In the genomic region with DNA sequence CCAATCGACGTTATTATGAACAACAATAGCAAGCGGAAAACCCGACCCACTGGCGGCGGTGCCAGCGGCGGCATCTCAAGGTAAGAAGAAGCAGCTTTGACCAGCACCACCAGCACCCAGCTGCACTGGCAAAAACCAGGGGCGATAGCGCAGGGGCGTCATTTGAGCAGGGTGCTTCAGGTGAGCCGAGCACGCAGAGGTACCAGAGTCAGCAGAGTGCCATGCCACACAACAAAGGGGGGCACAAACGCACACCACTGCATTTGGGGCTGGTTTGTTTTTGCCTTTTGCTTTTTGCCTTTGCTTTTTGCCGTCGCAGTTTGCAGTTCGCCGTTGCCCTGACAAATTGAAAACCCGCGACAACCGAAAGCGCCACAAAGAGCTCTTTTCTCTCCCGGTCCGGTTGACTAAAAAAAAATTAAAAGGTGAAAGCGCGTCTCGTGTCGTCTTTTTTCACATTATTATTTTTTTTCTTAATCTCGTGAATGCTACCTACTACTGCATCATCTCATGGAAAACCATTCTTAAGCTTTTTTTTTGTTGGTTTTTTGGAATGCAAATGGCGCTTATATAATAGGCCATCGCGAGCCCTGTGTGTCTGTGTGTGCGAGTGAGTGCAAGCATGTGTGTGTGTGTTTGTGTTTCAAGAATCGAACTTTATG, we compare ENCODE assay signal across 1 fruit fly cellular context.
TF ChIP-seq lines count a peak whose summit lies in the region.

No protein-coding gene starts in this region.

TF ChIP-seq in whole organism, embryonic, 481 proteins besides CTCF, POLR2A, EP300 and RAD21 (continued from another document):
- TF ChIP-seq z (GFP tag; IDR thresholded peaks at IDR 0.05; lab: Robert Waterston, UW) (no peak), gsb-n (tag; optimal IDR thresholded peaks at IDR 0.05; lab: Kevin White, UChicago) (no peak), CG4820 (GFP tag; optimal IDR thresholded peaks at IDR 0.05; lab: Kevin White, UChicago) (no peak), CG6272 (GFP tag; IDR thresholded peaks at IDR 0.05; lab: Robert Waterston, UW) (0 out of 2 replicates have a peak, but pooled peaks have one; percentile 8), her (GFP tag; optimal IDR thresholded peaks at IDR 0.05; lab: Kevin White, UChicago) (no peak), Ada2b (GFP tag; IDR thresholded peaks at IDR 0.05; lab: Robert Waterston, UW) (no peak), zfh2 (GFP tag; optimal IDR thresholded peaks at IDR 0.05; lab: Kevin White, UChicago) (no peak), CG17385 (GFP tag; optimal IDR thresholded peaks at IDR 0.05; lab: Kevin White, UChicago) (peak; percentile 37), CG34422 (GFP tag; IDR thresholded peaks at IDR 0.05; lab: Robert Waterston, UW) (no peak; the same call in 2 of the 3 replicates), CG2875 (GFP tag; optimal IDR thresholded peaks at IDR 0.05; lab: Kevin White, UChicago) (no peak), Dp (GFP tag; optimal IDR thresholded peaks at IDR 0.05; lab: Kevin White, UChicago) (no peak), CG16779 (GFP tag; IDR thresholded peaks at IDR 0.05; lab: Robert Waterston, UW) (0 out of 2 replicates have a peak, but pooled peaks have one; percentile 29), Sox100B (GFP tag; optimal IDR thresholded peaks at IDR 0.05; lab: Kevin White, UChicago) (no peak), stwl (tag; optimal IDR thresholded peaks at IDR 0.05; lab: Kevin White, UChicago) (no peak), run (tag; optimal IDR thresholded peaks at IDR 0.05; lab: Kevin White, UChicago) (no peak), lilli (GFP tag; optimal IDR thresholded peaks at IDR 0.05; lab: Kevin White, UChicago) (no peak), Hr51 (GFP tag; optimal IDR thresholded peaks at IDR 0.05; lab: Kevin White, UChicago) (no peak), sqz (GFP tag; optimal IDR thresholded peaks at IDR 0.05; lab: Kevin White, UChicago) (peak; percentile 68), Rfx (GFP tag; IDR thresholded peaks at IDR 0.05; lab: Robert Waterston, UW) (peak; percentile 41; the same call in 1 of the 2 replicates), CG6254 (GFP tag; optimal IDR thresholded peaks at IDR 0.05; lab: Kevin White, UChicago) (peak; percentile 6), klu (GFP tag; IDR thresholded peaks at IDR 0.05; lab: Robert Waterston, UW) (no peak), nom (GFP tag; optimal IDR thresholded peaks at IDR 0.05; lab: Kevin White, UChicago) (peak; percentile 17), Gsc (GFP tag; IDR thresholded peaks at IDR 0.05; lab: Robert Waterston, UW) (no peak), Bteb2 (GFP tag; optimal IDR thresholded peaks at IDR 0.05; lab: Kevin White, UChicago) (no peak)
